Worm (Caenorhabditis elegans) whole organism, L1 larva: ENCODE results near the gene ZK892.3.
A peak's percentile ranks its signal among the peaks of the same experiment; 100 is the strongest.

ENCODE experiments used
- C16A3.4 ChIP-seq: fragments of 150-350 bp; optimal IDR thresholded peaks from 2 replicates; lab custom pipeline; 2014; ENCODE audit warnings: missing biosample characterization, missing genetic modification characterization
- F16B12.6 ChIP-seq: fragments of 150-350 bp; optimal IDR thresholded peaks from 2 replicates; lab custom pipeline; 2014; ENCODE audit warnings: missing biosample characterization, missing genetic modification characterization
- aha-1 ChIP-seq: fragments of 150-350 bp; optimal IDR thresholded peaks from 2 replicates; lab custom pipeline; 2014; ENCODE audit warnings: missing biosample characterization, missing genetic modification characterization
- ama-1 ChIP-seq: fragments of 150-350 bp; optimal IDR thresholded peaks from 2 replicates; lab custom pipeline; 2014
- blmp-1 ChIP-seq: fragments of 150-350 bp; optimal IDR thresholded peaks from 2 replicates; lab custom pipeline; 2014; ENCODE audit warnings: missing biosample characterization, missing genetic modification characterization
- ceh-82 ChIP-seq, 3 experiments: fragments of 150-350 bp in 1 of 3; sonication (generic microtip) in 2 of 3; optimal IDR thresholded peaks; 2 replicates each; lab custom pipeline; 2014 to 2017; ENCODE audit warnings: missing biosample characterization in 3 of 3, missing genetic modification characterization in 3 of 3
- ceh-90 ChIP-seq: sonication (generic microtip); optimal IDR thresholded peaks from 2 replicates; lab custom pipeline; 2016; ENCODE audit warnings: missing genetic modification characterization, missing compliant biosample characterization
- dpl-1 ChIP-seq, 3 experiments: fragments of 150-350 bp in 2 of 3; sonication (generic microtip) in 1 of 3; optimal IDR thresholded peaks; 2 replicates each; lab custom pipeline; 2014 to 2017; ENCODE audit warnings: missing biosample characterization in 3 of 3, missing genetic modification characterization in 3 of 3, missing genetic modification reagents in 3 of 3
- dsc-1 ChIP-seq: sonication (generic microtip); optimal IDR thresholded peaks from 2 replicates; lab custom pipeline; 2016; ENCODE audit warnings: mild to moderate bottlenecking, missing genetic modification characterization, missing compliant biosample characterization
- efl-1 ChIP-seq, 4 experiments: fragments of 150-350 bp; optimal IDR thresholded peaks in 3 of 4; peaks in 1 of 4; 1 replicate in 1 of 4; 2 replicates in 3 of 4; lab custom pipeline; 2014; ENCODE audit warnings: missing biosample characterization in 2 of 4, missing genetic modification characterization in 2 of 4, missing genetic modification reagents in 2 of 4
- elt-3 ChIP-seq, 6 experiments: fragments of 150-350 bp in 1 of 6; sonication (generic microtip); optimal IDR thresholded peaks; 2 replicates each; lab custom pipeline; 2017 to 2018; ENCODE audit warnings: missing biosample characterization in 6 of 6, missing genetic modification characterization in 6 of 6, inconsistent platforms in 1 of 6
- ets-5 ChIP-seq: fragments of 200-800 bp; sonication (Bioruptor generic); IDR thresholded peaks from 2 replicates; pipeline ENCODE4 v1.3.6; 2022; ENCODE audit warnings: missing genetic modification characterization, missing compliant biosample characterization
- hlh-17 ChIP-seq: fragments of 200-800 bp; sonication (Bioruptor generic); optimal IDR thresholded peaks from 2 replicates; lab custom pipeline; 2018; ENCODE audit warnings: missing genetic modification characterization, mild to moderate bottlenecking, missing compliant biosample characterization, moderate library complexity, borderline replicate concordance
- hlh-4 ChIP-seq: sonication (generic microtip); optimal IDR thresholded peaks from 2 replicates; lab custom pipeline; 2016; ENCODE audit warnings: mild to moderate bottlenecking, missing genetic modification characterization, missing compliant biosample characterization
- isw-1 ChIP-seq: fragments of 200-800 bp; sonication (Bioruptor generic); IDR thresholded peaks from 2 replicates; pipeline ENCODE4 v1.3.6; 2022; ENCODE audit warnings: missing genetic modification characterization, missing compliant biosample characterization
- lin-14 ChIP-seq: fragments of 200-800 bp; sonication (Bioruptor generic); optimal IDR thresholded peaks from 2 replicates; lab custom pipeline; 2018; ENCODE audit warnings: mild to moderate bottlenecking, missing genetic modification characterization, moderate library complexity, missing compliant biosample characterization
- lin-35 ChIP-seq, 2 experiments: fragments of 150-350 bp; optimal IDR thresholded peaks; 2 replicates each; lab custom pipeline; 2014; ENCODE audit warnings: missing biosample characterization in 2 of 2, missing genetic modification characterization in 2 of 2, missing genetic modification reagents in 2 of 2
- lin-39 ChIP-seq: fragments of 150-350 bp; optimal IDR thresholded peaks from 2 replicates; lab custom pipeline; 2014; ENCODE audit warnings: missing biosample characterization, missing genetic modification reagents, missing genetic modification characterization
- lsy-2 ChIP-seq, 2 experiments: fragments of 150-350 bp; optimal IDR thresholded peaks; 2 replicates each; lab custom pipeline; 2014; ENCODE audit warnings: missing biosample characterization in 2 of 2, missing genetic modification characterization in 2 of 2
- mab-9 ChIP-seq: fragments of 200-800 bp; sonication (Bioruptor generic); IDR thresholded peaks from 2 replicates; pipeline ENCODE4 v1.3.6; 2022; ENCODE audit warnings: missing genetic modification reagents, missing genetic modification characterization, missing compliant biosample characterization
- mdl-1 ChIP-seq, 2 experiments: fragments of 150-350 bp; optimal IDR thresholded peaks; 2 replicates each; lab custom pipeline; 2014 to 2017; ENCODE audit warnings: missing biosample characterization in 2 of 2, missing genetic modification characterization in 2 of 2, inconsistent platforms in 1 of 2
- mep-1 ChIP-seq: fragments of 150-350 bp; optimal IDR thresholded peaks from 2 replicates; lab custom pipeline; 2014; ENCODE audit warnings: missing biosample characterization, missing genetic modification characterization
- nhr-20 ChIP-seq: sonication (generic microtip); optimal IDR thresholded peaks from 2 replicates; lab custom pipeline; 2016; ENCODE audit warnings: mild to moderate bottlenecking, missing genetic modification characterization, missing compliant biosample characterization
- nhr-237 ChIP-seq: fragments of 150-350 bp; optimal IDR thresholded peaks from 2 replicates; lab custom pipeline; 2014; ENCODE audit warnings: missing biosample characterization, missing genetic modification characterization
- nhr-28 ChIP-seq: fragments of 150-350 bp; optimal IDR thresholded peaks from 2 replicates; lab custom pipeline; 2014; ENCODE audit warnings: missing biosample characterization, missing genetic modification characterization
- nhr-47 ChIP-seq: sonication (generic microtip); optimal IDR thresholded peaks from 2 replicates; lab custom pipeline; 2016; ENCODE audit warnings: mild to moderate bottlenecking, missing genetic modification characterization, moderate library complexity, missing compliant biosample characterization
- nhr-71 ChIP-seq: sonication (generic microtip); optimal IDR thresholded peaks from 2 replicates; lab custom pipeline; 2016; ENCODE audit warnings: mild to moderate bottlenecking, missing genetic modification characterization, moderate library complexity, missing compliant biosample characterization
- nhr-76 ChIP-seq: sonication (generic microtip); optimal IDR thresholded peaks from 2 replicates; lab custom pipeline; 2017; ENCODE audit warnings: missing biosample characterization, missing genetic modification characterization
- nhr-85 ChIP-seq: sonication (generic microtip); peaks from one replicate; lab custom pipeline; 2016; ENCODE audit warnings: missing genetic modification characterization, inconsistent platforms, missing compliant biosample characterization
- nhr-90 ChIP-seq: sonication (generic microtip); optimal IDR thresholded peaks from 2 replicates; lab custom pipeline; 2016; ENCODE audit warnings: mild to moderate bottlenecking, missing genetic modification characterization, missing compliant biosample characterization; ENCODE audit not compliant: poor library complexity
- rnt-1 ChIP-seq: sonication (generic microtip); optimal IDR thresholded peaks from 2 replicates; lab custom pipeline; 2016; ENCODE audit warnings: mild to moderate bottlenecking, missing genetic modification characterization, moderate library complexity, missing compliant biosample characterization
- skn-1 ChIP-seq: fragments of 150-350 bp; optimal IDR thresholded peaks from 2 replicates; lab custom pipeline; 2014; ENCODE audit warnings: missing biosample characterization, missing genetic modification characterization
- snu-23 ChIP-seq: sonication (generic microtip); optimal IDR thresholded peaks from 2 replicates; lab custom pipeline; 2016; ENCODE audit warnings: missing genetic modification characterization, missing compliant biosample characterization
- sox-4 ChIP-seq: sonication (generic microtip); optimal IDR thresholded peaks from 2 replicates; lab custom pipeline; 2016; ENCODE audit warnings: missing genetic modification characterization, missing compliant biosample characterization
- sup-37 ChIP-seq: fragments of 200-800 bp; sonication (Bioruptor generic); optimal IDR thresholded peaks from 2 replicates; lab custom pipeline; 2018; ENCODE audit warnings: mild to moderate bottlenecking, missing genetic modification characterization, missing compliant biosample characterization
- swsn-7 ChIP-seq: sonication (generic microtip); optimal IDR thresholded peaks from 2 replicates; lab custom pipeline; 2016; ENCODE audit warnings: missing genetic modification characterization, missing compliant biosample characterization
- tbx-2 ChIP-seq: sonication (generic microtip); optimal IDR thresholded peaks from 2 replicates; lab custom pipeline; 2016; ENCODE audit warnings: missing genetic modification characterization, missing compliant biosample characterization
- unc-130 ChIP-seq: fragments of 150-350 bp; optimal IDR thresholded peaks from 2 replicates; lab custom pipeline; 2017; ENCODE audit warnings: missing biosample characterization, missing genetic modification characterization, inconsistent platforms
- unc-86 ChIP-seq: sonication (generic microtip); optimal IDR thresholded peaks from 2 replicates; lab custom pipeline; 2016; ENCODE audit warnings: missing genetic modification characterization, missing compliant biosample characterization
- xbp-1 ChIP-seq: sonication (generic microtip); optimal IDR thresholded peaks from 2 replicates; lab custom pipeline; 2016; ENCODE audit warnings: missing genetic modification characterization, missing compliant biosample characterization
- zag-1 ChIP-seq: fragments of 150-350 bp; optimal IDR thresholded peaks from 2 replicates; lab custom pipeline; 2014; ENCODE audit warnings: missing biosample characterization, missing genetic modification characterization
- ztf-4 ChIP-seq: fragments of 150-350 bp; optimal IDR thresholded peaks from 2 replicates; lab custom pipeline; 2014; ENCODE audit warnings: missing biosample characterization, missing genetic modification characterization

ZK892.3 gene

ce11 chrII:10044961-10045360, 43.3 kb downstream of the ZK892.3 start, which contains the start of the genes F52H3.11 and bath-38:
Gene F52H3.11 (minus strand): TSS chrII:10045163.
Gene bath-38 (minus strand): TSS chrII:10045270.
- TF ChIP-seq snu-23 (GFP tag; lab: Kevin White, UChicago) (peak; percentile 54), nhr-47 (peak; percentile 11), rnt-1 (tag; lab: Kevin White, UChicago) (peak; percentile 37), lin-14 (GFP tag; lab: Kevin White, UChicago) (peak; percentile 64), ceh-82 (tag; optimal IDR thresholded peaks at IDR 0.05; lab: Kevin White, UChicago) (peak in 1 of 3 experiments; percentile 25), nhr-85 (tag; lab: Kevin White, UChicago) (peak; percentile 69), mdl-1 (tag; optimal IDR thresholded peaks at IDR 0.05; lab: Kevin White, UChicago) (no peak), nhr-20 (tag; lab: Kevin White, UChicago) (peak; percentile 51), nhr-71 (tag; lab: Kevin White, UChicago) (peak; percentile 27), nhr-90 (no peak), dsc-1 (no peak), lin-35 (GFP tag; optimal IDR thresholded peaks at IDR 0.05; lab: Kevin White, UChicago) (peak; percentile 24 to 51), C16A3.4 (tag; lab: Kevin White, UChicago) (peak; percentile 59), efl-1 (optimal IDR thresholded peaks at IDR 0.05; lab: Kevin White, UChicago) (peak; percentile 54 to 56), efl-1 (GFP tag; optimal IDR thresholded peaks at IDR 0.05 in 1 of 2; lab: Kevin White, UChicago) (peak; percentile 54 to 90), nhr-76 (no peak), elt-3 (tag; optimal IDR thresholded peaks at IDR 0.05; lab: Kevin White, UChicago) (peak in 1 of 6 experiments; percentile 37), lin-39 (tag; lab: Kevin White, UChicago) (no peak), ama-1 (lab: Kevin White, UChicago) (peak; percentile 5), aha-1 (tag; lab: Kevin White, UChicago) (no peak), zag-1 (tag; lab: Kevin White, UChicago) (no peak), isw-1 (no peak), nhr-237 (tag; lab: Kevin White, UChicago) (no peak), lsy-2 (tag; optimal IDR thresholded peaks at IDR 0.05; lab: Kevin White, UChicago) (peak; percentile 21 to 60), xbp-1 (tag; lab: Kevin White, UChicago) (peak; percentile 32), ets-5 (no peak), sup-37 (no peak), blmp-1 (peak; percentile 56), tbx-2 (tag; lab: Kevin White, UChicago) (peak; percentile 39), F16B12.6 (tag; lab: Kevin White, UChicago) (peak; percentile 81), hlh-4 (tag; lab: Kevin White, UChicago) (no peak), sox-4 (tag; lab: Kevin White, UChicago) (no peak), unc-130 (tag; lab: Kevin White, UChicago) (peak; percentile 47), hlh-17 (no peak), ceh-90 (no peak), mab-9 (GFP tag; lab: Robert Waterston, UW) (no peak), swsn-7 (tag; lab: Kevin White, UChicago) (peak; percentile 36), skn-1 (tag; lab: Kevin White, UChicago) (peak; percentile 37), ztf-4 (tag; lab: Kevin White, UChicago) (peak; percentile 30), mep-1 (tag; lab: Kevin White, UChicago) (peak; percentile 57), unc-86 (no peak), dpl-1 (GFP tag; optimal IDR thresholded peaks at IDR 0.05; lab: Kevin White, UChicago) (peak; percentile 15 to 62 (median 53))

ce11 chrII:10045670-10046069, 44.0 kb downstream of the ZK892.3 start:
- peak in 1 of 6 experiments; percentile 55 for TF ChIP-seq elt-3 (tag; optimal IDR thresholded peaks at IDR 0.05; lab: Kevin White, UChicago)
- TF ChIP-seq blmp-1: peak; percentile 97
- TF ChIP-seq nhr-28 (tag; lab: Kevin White, UChicago): no peak
- TF ChIP-seq nhr-237 (tag; lab: Kevin White, UChicago): no peak
- TF ChIP-seq efl-1 (optimal IDR thresholded peaks at IDR 0.05; lab: Kevin White, UChicago): no peak
- TF ChIP-seq efl-1 (GFP tag; optimal IDR thresholded peaks at IDR 0.05 in 1 of 2; lab: Kevin White, UChicago): peak in 1 of 2 experiments; percentile 77
- TF ChIP-seq C16A3.4 (tag; lab: Kevin White, UChicago): no peak
